Fruit fly (Drosophila melanogaster): ENCODE measurements around the gene Inx2.

Inx2 gene

dm6 chrX:6997653-6998491, 600 bp upstream of the Inx2 start (continued):
- TF ChIP-seq CG10979 (tag; optimal IDR thresholded peaks at IDR 0.05) (peak; percentile 49), bcd (GFP tag; optimal IDR thresholded peaks at IDR 0.05) (peak; percentile 19), nmo (GFP tag; optimal IDR thresholded peaks at IDR 0.05) (peak; percentile 46), zf30C (GFP tag; optimal IDR thresholded peaks at IDR 0.05) (no peak), stwl (tag; optimal IDR thresholded peaks at IDR 0.05) (peak; percentile 36), Sry-β (GFP tag; optimal IDR thresholded peaks at IDR 0.05) (peak; percentile 30), zen2 (GFP tag; IDR thresholded peaks at IDR 0.05; ENCODE audit: partially characterized antibody) (no peak), az2 (GFP tag; optimal IDR thresholded peaks at IDR 0.05) (no peak), HLH3B (GFP tag; IDR thresholded peaks at IDR 0.05) (peak; percentile 33; the same call in 1 of the 2 replicates), CG2875 (GFP tag; optimal IDR thresholded peaks at IDR 0.05) (no peak), klu (GFP tag; IDR thresholded peaks at IDR 0.05) (no peak), chif (GFP tag; optimal IDR thresholded peaks at IDR 0.05) (peak in 1 of 2 experiments; percentile 29), CG7839 (tag; optimal IDR thresholded peaks at IDR 0.05) (peak; percentile 10), Atf3 (GFP tag; optimal IDR thresholded peaks at IDR 0.05) (no peak), CG10431 (GFP tag; optimal IDR thresholded peaks at IDR 0.05) (no peak), bsh (GFP tag; optimal IDR thresholded peaks at IDR 0.05) (peak; percentile 41 to 55), hb (GFP tag; IDR thresholded peaks at IDR 0.05; ENCODE audit: partially characterized antibody) (no peak), CG13775 (GFP tag; optimal IDR thresholded peaks at IDR 0.05) (peak; percentile 24), CG32767 (GFP tag; IDR thresholded peaks at IDR 0.05) (no peak), CG9876 (GFP tag; optimal IDR thresholded peaks at IDR 0.05) (no peak), mirr (GFP tag; optimal IDR thresholded peaks at IDR 0.05) (no peak), CkIIα-i1 (GFP tag; IDR thresholded peaks at IDR 0.05) (no peak), gsb-n (tag; optimal IDR thresholded peaks at IDR 0.05) (no peak), CG2199 (GFP tag; IDR thresholded peaks at IDR 0.05) (no peak; the same call in 2 of the 3 replicates), CG17328 (GFP tag; IDR thresholded peaks at IDR 0.05) (peak; percentile 22; the same call in 1 of the 2 replicates), Nf-YB (GFP tag; optimal IDR thresholded peaks at IDR 0.05) (no peak), repo (GFP tag; optimal IDR thresholded peaks at IDR 0.05) (no peak), Gsc (GFP tag; IDR thresholded peaks at IDR 0.05) (no peak), yki (optimal IDR thresholded peaks at IDR 0.05) (no peak), CG12391 (tag; optimal IDR thresholded peaks at IDR 0.05) (peak; percentile 54), nom (GFP tag; optimal IDR thresholded peaks at IDR 0.05) (peak; percentile 1), prd (optimal IDR thresholded peaks at IDR 0.05) (no peak), prd (GFP tag; IDR thresholded peaks at IDR 0.05) (peak; percentile 37; the same call in 1 of the 3 replicates), lilli (GFP tag; optimal IDR thresholded peaks at IDR 0.05) (no peak), Meics (GFP tag; optimal IDR thresholded peaks at IDR 0.05) (no peak), CG6175 (GFP tag; IDR thresholded peaks at IDR 0.05) (no peak), Bgb (GFP tag; IDR thresholded peaks at IDR 0.05; ENCODE audit: partially characterized antibody) (no peak), Aef1 (GFP tag; IDR thresholded peaks at IDR 0.05) (no peak), Dref (GFP tag; IDR thresholded peaks at IDR 0.05) (no peak), CG3163 (GFP tag; optimal IDR thresholded peaks at IDR 0.05) (no peak), Asciz (GFP tag; optimal IDR thresholded peaks at IDR 0.05) (no peak), gt (GFP tag; IDR thresholded peaks at IDR 0.05) (no peak), tna (GFP tag; IDR thresholded peaks at IDR 0.05; ENCODE audit: partially characterized antibody) (no peak), MESR4 (GFP tag; optimal IDR thresholded peaks at IDR 0.05) (no peak), dpn (GFP tag; optimal IDR thresholded peaks at IDR 0.05) (peak in 1 of 2 experiments; percentile 16), Lim3 (GFP tag; IDR thresholded peaks at IDR 0.05) (no peak), exex (tag; optimal IDR thresholded peaks at IDR 0.05) (no peak), ATbp (GFP tag; optimal IDR thresholded peaks at IDR 0.05) (peak; percentile 6), CG9215 (GFP tag; IDR thresholded peaks at IDR 0.05) (no peak)
